Worm (Caenorhabditis elegans): ENCODE data around the gene him-18.

The him-18 gene

DNA sequence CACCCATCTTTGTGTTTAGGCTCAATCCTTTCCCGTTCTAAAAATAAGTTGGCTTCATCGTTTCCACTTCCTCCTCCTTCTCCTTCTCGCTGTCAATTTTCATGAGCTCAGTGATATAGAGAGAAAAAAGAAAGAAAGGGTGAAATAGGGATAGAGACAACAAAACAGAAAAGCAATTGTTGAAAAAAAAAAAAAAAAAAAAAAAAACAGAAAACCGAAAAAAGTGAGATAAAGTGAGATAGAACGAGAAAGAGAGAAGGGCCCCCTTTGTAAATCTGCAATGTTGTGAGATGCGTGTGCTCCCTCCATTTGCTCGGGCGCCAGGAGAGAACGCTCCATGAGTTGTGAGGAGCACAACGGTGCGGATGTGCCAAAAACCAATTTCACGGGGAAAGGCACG is 8.9 kb upstream of the him-18 start:
- TF ChIP-seq him-1 (tag; optimal IDR thresholded peaks at IDR 0.05) (peak; percentile 13), dao-5 (tag; optimal IDR thresholded peaks at IDR 0.05) (no peak), W03F9.2 (tag; optimal IDR thresholded peaks at IDR 0.05) (no peak)

DNA sequence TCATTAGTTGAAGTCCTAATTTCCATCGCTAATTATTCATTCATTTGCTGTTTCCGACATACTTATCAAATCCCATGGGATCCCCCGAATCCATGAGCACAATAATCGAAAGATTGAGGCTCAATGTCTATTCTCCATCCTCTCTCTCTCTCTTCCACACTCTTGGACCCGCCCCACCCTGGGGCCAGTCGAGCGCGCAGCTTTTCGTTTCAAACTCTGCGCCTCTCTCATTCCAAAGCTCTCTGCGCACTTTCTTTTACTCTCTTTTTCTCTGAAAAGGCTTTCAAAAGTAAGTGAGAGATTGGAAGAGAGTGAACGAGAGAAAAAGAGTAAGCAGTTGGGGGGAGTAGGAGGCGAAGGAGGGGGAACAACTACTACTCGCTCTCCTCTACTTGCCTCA is 6.8 kb upstream of the him-18 start, which contains the start of gene acy-1:
TSS of gene acy-1 (plus strand) at position 346 of the 400 bp plus-strand sequence.
- TF ChIP-seq him-1 (tag; optimal IDR thresholded peaks at IDR 0.05) (peak; percentile 70), W03F9.2 (tag; optimal IDR thresholded peaks at IDR 0.05) (no peak)

ce11 chrIII:4720620-4721227 is 5.7 kb upstream of the him-18 start, which contains the start of gene emb-5:
TSS of gene emb-5 (minus strand) at chrIII:4720670.
- TF ChIP-seq him-1 (tag; optimal IDR thresholded peaks at IDR 0.05) (no peak), dao-5 (tag; optimal IDR thresholded peaks at IDR 0.05) (no peak), W03F9.2 (tag; optimal IDR thresholded peaks at IDR 0.05) (no peak)

- TF ChIP-seq him-1 (tag; optimal IDR thresholded peaks at IDR 0.05) = no peak
- TF ChIP-seq dao-5 (tag; optimal IDR thresholded peaks at IDR 0.05) = no peak
- no peak for TF ChIP-seq W03F9.2 (tag; optimal IDR thresholded peaks at IDR 0.05)
Measured at ce11 chrIII:4708909-4709308, 6.1 kb downstream of the him-18 start, which contains the start of gene T04A8.18. TSS of gene T04A8.18 (plus strand) at chrIII:4709209.

- TF ChIP-seq dao-5 (tag; optimal IDR thresholded peaks at IDR 0.05) = no peak
- no peak for TF ChIP-seq W03F9.2 (tag; optimal IDR thresholded peaks at IDR 0.05)
- TF ChIP-seq him-1 (tag; optimal IDR thresholded peaks at IDR 0.05) = no peak
Measured at ce11 chrIII:4706678-4707077, 8.3 kb downstream of the him-18 start, which contains the start of gene T04A8.13. TSS of gene T04A8.13 (plus strand) at chrIII:4706978.

ce11 chrIII:4705207-4705606 is 9.8 kb downstream of the him-18 start, which contains the start of gene pgap-2:
TSS of gene pgap-2 (plus strand) at chrIII:4705507.
- TF ChIP-seq dao-5 (tag; optimal IDR thresholded peaks at IDR 0.05) (no peak), W03F9.2 (tag; optimal IDR thresholded peaks at IDR 0.05) (no peak), him-1 (tag; optimal IDR thresholded peaks at IDR 0.05) (no peak)

DNA sequence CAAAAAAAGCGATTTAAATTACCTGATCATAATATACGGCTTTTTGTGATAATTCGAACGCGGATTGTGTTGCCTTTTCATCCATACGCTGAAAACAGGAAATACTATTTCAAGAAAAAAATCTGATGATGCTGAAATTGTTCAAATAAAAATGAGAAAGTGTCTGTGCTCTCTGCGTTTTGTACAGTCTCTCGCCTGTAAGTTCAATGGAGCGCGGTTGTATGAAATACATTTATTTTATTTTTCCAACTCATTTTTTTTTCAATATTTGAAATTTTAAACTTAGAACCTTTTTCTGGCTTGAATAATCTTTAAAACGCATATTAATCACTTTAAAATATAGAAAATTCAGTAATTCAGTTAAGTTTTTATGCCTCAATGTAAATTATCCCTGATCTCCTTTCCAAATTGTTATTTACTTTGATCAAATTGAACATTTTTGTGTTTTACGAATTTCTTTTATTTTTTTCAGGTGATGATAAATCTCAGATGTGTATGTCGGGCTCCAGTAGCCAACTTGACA is 11.0 kb downstream of the him-18 start, which contains the start of the genes clp-2 and mrpl-16:
TSS of gene clp-2 (minus strand) at position 94 of the 523 bp plus-strand sequence.
TSS of gene mrpl-16 (plus strand) at position 473 of the 523 bp plus-strand sequence.
- no peak for TF ChIP-seq dao-5 (tag; optimal IDR thresholded peaks at IDR 0.05)
- TF ChIP-seq him-1 (tag; optimal IDR thresholded peaks at IDR 0.05) = no peak
- TF ChIP-seq W03F9.2 (tag; optimal IDR thresholded peaks at IDR 0.05) = peak; percentile 35

DNA sequence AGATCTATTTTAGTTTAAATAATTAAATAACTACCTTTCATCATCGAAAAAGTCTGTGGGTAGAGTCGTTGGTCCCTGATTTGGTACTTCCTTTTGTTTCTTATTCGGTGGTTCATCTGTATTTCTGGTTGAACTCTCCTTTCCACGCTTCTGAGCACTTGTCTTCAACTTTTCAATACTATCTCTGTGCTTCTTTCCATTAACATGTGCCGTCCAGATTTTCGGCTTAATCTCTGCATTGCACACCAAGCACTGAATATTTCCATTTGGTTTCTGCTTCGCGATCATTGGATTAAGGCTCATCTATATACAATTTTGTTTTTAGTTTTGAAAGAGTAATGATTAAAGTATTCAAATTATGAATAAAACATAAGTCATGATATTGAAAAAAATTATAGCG is 15.1 kb downstream of the him-18 start, which contains the start of gene sel-13:
TSS of gene sel-13 (minus strand) at position 303 of the 400 bp plus-strand sequence.
- TF ChIP-seq dao-5 (tag; optimal IDR thresholded peaks at IDR 0.05) (no peak), W03F9.2 (tag; optimal IDR thresholded peaks at IDR 0.05) (no peak), him-1 (tag; optimal IDR thresholded peaks at IDR 0.05) (no peak)

DNA sequence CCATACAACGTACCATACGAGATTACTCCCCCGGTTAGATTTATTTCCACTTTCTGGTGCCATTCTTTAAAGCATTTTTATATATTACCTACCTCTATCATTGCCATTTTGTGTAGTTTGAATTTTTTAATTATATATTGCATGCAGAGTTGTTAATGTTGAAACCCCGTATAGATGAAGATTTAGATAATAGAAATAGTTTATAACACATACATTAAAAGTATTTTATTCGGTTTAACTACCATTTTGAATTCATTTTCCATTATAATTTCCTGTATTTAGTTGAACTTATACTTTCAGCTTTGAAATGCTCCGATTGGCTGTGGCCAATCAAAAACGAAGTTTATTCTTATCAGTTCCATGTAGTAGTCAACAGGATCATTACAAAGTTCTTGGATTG is 17.2 kb downstream of the him-18 start, which contains the start of gene dnj-18:
TSS of gene dnj-18 (plus strand) at position 301 of the 400 bp plus-strand sequence.
- no peak for TF ChIP-seq W03F9.2 (tag; optimal IDR thresholded peaks at IDR 0.05)
- no peak for TF ChIP-seq dao-5 (tag; optimal IDR thresholded peaks at IDR 0.05)
- no peak for TF ChIP-seq him-1 (tag; optimal IDR thresholded peaks at IDR 0.05)

- TF ChIP-seq W03F9.2 (tag; optimal IDR thresholded peaks at IDR 0.05) = no peak
- no peak for TF ChIP-seq dao-5 (tag; optimal IDR thresholded peaks at IDR 0.05)
- no peak for TF ChIP-seq him-1 (tag; optimal IDR thresholded peaks at IDR 0.05)
Measured at ce11 chrIII:4696903-4697302, 18.1 kb downstream of the him-18 start.

DNA sequence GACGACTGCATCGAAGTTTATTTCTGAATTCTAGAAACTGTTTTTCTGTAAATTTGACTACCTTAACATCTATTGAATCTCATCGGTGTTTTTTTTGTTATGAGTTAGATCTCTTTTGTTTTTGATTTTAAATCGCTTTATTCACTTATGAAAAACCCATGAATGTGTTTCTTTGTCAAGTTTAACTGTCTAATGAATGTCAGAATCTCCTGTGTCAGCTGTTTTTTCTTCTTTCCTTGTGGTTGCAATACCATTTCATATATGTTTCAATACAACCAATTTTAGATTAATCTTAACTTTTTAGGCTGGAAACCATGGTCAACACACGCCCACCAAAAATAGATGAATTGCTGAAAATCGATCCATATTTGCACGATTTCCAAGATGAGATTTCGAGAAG is 19.9 kb downstream of the him-18 start, which contains the start of gene T04A8.7:
TSS of gene T04A8.7 (plus strand) at position 301 of the 400 bp plus-strand sequence.
- no peak for TF ChIP-seq him-1 (tag; optimal IDR thresholded peaks at IDR 0.05)
- TF ChIP-seq W03F9.2 (tag; optimal IDR thresholded peaks at IDR 0.05) = no peak
- no peak for TF ChIP-seq dao-5 (tag; optimal IDR thresholded peaks at IDR 0.05)

- TF ChIP-seq dao-5 (tag; optimal IDR thresholded peaks at IDR 0.05) (no peak), W03F9.2 (tag; optimal IDR thresholded peaks at IDR 0.05) (no peak), him-1 (tag; optimal IDR thresholded peaks at IDR 0.05) (no peak)
Measured at ce11 chrIII:4693695-4694094, 21.3 kb downstream of the him-18 start, which contains the start of gene T04A8.8. TSS of gene T04A8.8 (plus strand) at chrIII:4693995.

DNA sequence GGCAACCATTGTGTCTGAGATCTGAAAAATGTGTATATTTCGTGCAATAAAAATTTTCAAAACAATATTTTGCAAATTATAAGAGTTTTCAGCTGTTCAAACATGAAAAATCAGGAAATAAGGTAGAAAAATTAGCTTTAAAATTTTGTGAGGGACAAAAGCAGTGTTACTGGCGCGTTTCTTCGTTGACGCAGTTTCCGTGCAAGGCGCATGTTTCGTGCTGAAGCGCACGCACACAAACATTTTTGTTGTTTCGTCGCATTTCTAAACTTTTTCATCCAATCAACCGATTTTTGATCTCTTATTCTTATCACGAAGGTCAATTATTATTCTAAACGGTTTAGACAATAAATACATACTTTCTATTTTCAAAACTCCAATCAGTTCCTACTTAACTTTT is 21.7 kb downstream of the him-18 start, which contains the start of gene nifk-1:
TSS of gene nifk-1 (minus strand) at position 27 of the 400 bp plus-strand sequence.
- TF ChIP-seq W03F9.2 (tag; optimal IDR thresholded peaks at IDR 0.05) (peak; percentile 87), him-1 (tag; optimal IDR thresholded peaks at IDR 0.05) (no peak)

- peak; percentile 36 for TF ChIP-seq W03F9.2 (tag; optimal IDR thresholded peaks at IDR 0.05)
- TF ChIP-seq dao-5 (tag; optimal IDR thresholded peaks at IDR 0.05) = peak; percentile 84
- peak; percentile 63 for TF ChIP-seq him-1 (tag; optimal IDR thresholded peaks at IDR 0.05)
Measured at ce11 chrIII:4689595-4689994, 25.4 kb downstream of the him-18 start.

All from whole organism, L4/young adult.